Fruit fly (Drosophila melanogaster) whole organism, prepupa: Measurements from ENCODE around the gene CG34149.

Experiments
- Blimp-1 ChIP-seq: fragments of 200-800 bp; sonication (Bioruptor generic); optimal IDR thresholded peaks from 3 replicates; lab custom pipeline; 2017; ENCODE audit warnings: missing biosample characterization, missing genetic modification characterization, mild to moderate bottlenecking, moderate library complexity, missing genetic modification reagents
- CG11902 ChIP-seq: fragments of 200-800 bp; sonication (Bioruptor generic); optimal IDR thresholded peaks from 3 replicates; lab custom pipeline; 2016; ENCODE audit warnings: missing biosample characterization, missing genetic modification characterization
- CG15336 ChIP-seq: fragments of 200-800 bp; sonication (Bioruptor generic); IDR thresholded peaks from 2 replicates; pipeline ENCODE4 v1.3.6; 2022; ENCODE audit warnings: missing biosample characterization, missing genetic modification characterization
- CG16779 ChIP-seq: fragments of 200-800 bp; sonication (Bioruptor generic); optimal IDR thresholded peaks from 3 replicates; lab custom pipeline; 2017; ENCODE audit warnings: missing biosample characterization, mild to moderate bottlenecking, missing genetic modification characterization
- CG3032 ChIP-seq: fragments of 200-800 bp; optimal IDR thresholded peaks from 2 replicates; lab custom pipeline; 2019; ENCODE audit warnings: missing biosample characterization, mild to moderate bottlenecking, missing genetic modification characterization, moderate library complexity
- CG31627 ChIP-seq: fragments of 200-800 bp; sonication (Bioruptor generic); optimal IDR thresholded peaks from 3 replicates; lab custom pipeline; 2016; ENCODE audit warnings: missing biosample characterization, missing genetic modification characterization
- CG32006 ChIP-seq: fragments of 200-800 bp; sonication (Bioruptor generic); optimal IDR thresholded peaks from 3 replicates; lab custom pipeline; 2017; ENCODE audit warnings: missing biosample characterization, mild to moderate bottlenecking, missing genetic modification characterization
- CG34406 ChIP-seq: fragments of 200-800 bp; sonication (Bioruptor generic); optimal IDR thresholded peaks from 3 replicates; lab custom pipeline; 2016; ENCODE audit warnings: missing biosample characterization, missing genetic modification characterization
- CG4318 ChIP-seq: fragments of 200-800 bp; sonication (Bioruptor generic); optimal IDR thresholded peaks from 3 replicates; lab custom pipeline; 2017; ENCODE audit warnings: missing biosample characterization, mild to moderate bottlenecking, missing genetic modification characterization
- CG6276 ChIP-seq: fragments of 200-800 bp; sonication (Bioruptor generic); optimal IDR thresholded peaks from 2 replicates; lab custom pipeline; 2017; ENCODE audit warnings: missing biosample characterization, mild to moderate bottlenecking, missing genetic modification characterization
- CG6792 ChIP-seq: fragments of 200-800 bp; sonication (Bioruptor generic); optimal IDR thresholded peaks from 3 replicates; lab custom pipeline; 2016; ENCODE audit warnings: missing biosample characterization, missing genetic modification characterization
- CG6808 ChIP-seq: fragments of 200-800 bp; sonication (Bioruptor generic); optimal IDR thresholded peaks from 3 replicates; lab custom pipeline; 2017; ENCODE audit warnings: missing biosample characterization, missing genetic modification characterization, mild to moderate bottlenecking, moderate library complexity, missing genetic modification reagents
- CG6854 ChIP-seq: fragments of 200-800 bp; sonication (Bioruptor generic); optimal IDR thresholded peaks from 2 replicates; lab custom pipeline; 2017; ENCODE audit warnings: missing biosample characterization, mild to moderate bottlenecking, missing genetic modification characterization
- CG7368 ChIP-seq: fragments of 200-800 bp; sonication (Bioruptor generic); optimal IDR thresholded peaks from 3 replicates; lab custom pipeline; 2016; ENCODE audit warnings: missing biosample characterization, missing genetic modification characterization
- CG8119 ChIP-seq: fragments of 200-800 bp; sonication (Bioruptor generic); IDR thresholded peaks from 3 replicates; pipeline ENCODE4 v1.3.6; 2022; ENCODE audit warnings: missing biosample characterization, missing genetic modification characterization
- CG8632 ChIP-seq: fragments of 200-800 bp; sonication (Bioruptor generic); optimal IDR thresholded peaks from 3 replicates; lab custom pipeline; 2016; ENCODE audit warnings: missing biosample characterization, missing genetic modification characterization
- CG9139 ChIP-seq: fragments of 200-800 bp; sonication (Bioruptor generic); optimal IDR thresholded peaks from 3 replicates; lab custom pipeline; 2017; ENCODE audit warnings: missing biosample characterization, mild to moderate bottlenecking, missing genetic modification characterization
- Eip75B ChIP-seq: fragments of 200-800 bp; sonication (Bioruptor generic); optimal IDR thresholded peaks from 3 replicates; lab custom pipeline; 2016; ENCODE audit warnings: missing biosample characterization, missing genetic modification characterization
- Eip78C ChIP-seq: fragments of 200-800 bp; sonication (Bioruptor generic); peaks from one replicate; lab custom pipeline; 2016; ENCODE audit warnings: missing biosample characterization, missing genetic modification characterization
- Eip93F ChIP-seq: fragments of 200-800 bp; sonication (Bioruptor generic); optimal IDR thresholded peaks from 2 replicates; lab custom pipeline; 2016; ENCODE audit warnings: missing biosample characterization, mild to moderate bottlenecking, missing genetic modification characterization
- Ets21C ChIP-seq: fragments of 200-800 bp; sonication (Bioruptor generic); optimal IDR thresholded peaks from 3 replicates; lab custom pipeline; 2016; ENCODE audit warnings: missing biosample characterization, missing genetic modification characterization
- Gug ChIP-seq: fragments of 200-800 bp; sonication (Bioruptor generic); IDR thresholded peaks from 2 replicates; pipeline ENCODE4 v1.3.6; 2022; ENCODE audit warnings: missing biosample characterization, missing genetic modification characterization
- Hr38 ChIP-seq: sonication (Bioruptor generic); optimal IDR thresholded peaks from 2 replicates; lab custom pipeline; 2016; ENCODE audit warnings: missing biosample characterization, missing genetic modification characterization
- Lpt ChIP-seq: fragments of 200-800 bp; sonication (Bioruptor generic); optimal IDR thresholded peaks from 3 replicates; lab custom pipeline; 2016; ENCODE audit warnings: missing biosample characterization, missing genetic modification characterization
- Met ChIP-seq: fragments of 200-800 bp; sonication (Bioruptor generic); optimal IDR thresholded peaks from 3 replicates; lab custom pipeline; 2016; ENCODE audit warnings: missing biosample characterization, missing genetic modification characterization
- OdsH ChIP-seq: fragments of 200-800 bp; sonication (Bioruptor generic); optimal IDR thresholded peaks from 3 replicates; lab custom pipeline; 2016; ENCODE audit warnings: missing biosample characterization, missing genetic modification characterization
- Smox ChIP-seq: fragments of 200-800 bp; sonication (Bioruptor generic); optimal IDR thresholded peaks from 3 replicates; lab custom pipeline; 2016; ENCODE audit warnings: missing biosample characterization, missing genetic modification characterization
- Sox102F ChIP-seq: fragments of 200-800 bp; sonication (Bioruptor generic); optimal IDR thresholded peaks from 2 replicates; lab custom pipeline; 2016; ENCODE audit warnings: missing biosample characterization, mild to moderate bottlenecking, missing genetic modification characterization
- Sox15 ChIP-seq: fragments of 200-800 bp; sonication (Bioruptor generic); optimal IDR thresholded peaks from 3 replicates; lab custom pipeline; 2016; ENCODE audit warnings: missing biosample characterization, missing genetic modification characterization
- achi ChIP-seq: fragments of 200-800 bp; sonication (Bioruptor generic); optimal IDR thresholded peaks from 3 replicates; lab custom pipeline; 2016; ENCODE audit warnings: missing biosample characterization, missing genetic modification characterization
- cyc ChIP-seq: fragments of 200-800 bp; sonication (Bioruptor generic); optimal IDR thresholded peaks from 3 replicates; lab custom pipeline; 2016; ENCODE audit warnings: missing biosample characterization, missing genetic modification characterization
- dac ChIP-seq: fragments of 200-800 bp; sonication (Bioruptor generic); optimal IDR thresholded peaks from 2 replicates; lab custom pipeline; 2017; ENCODE audit warnings: missing biosample characterization, mild to moderate bottlenecking, missing genetic modification characterization
- eg ChIP-seq: fragments of 200-800 bp; sonication (Bioruptor generic); IDR thresholded peaks from 3 replicates; pipeline ENCODE4 v1.3.6; 2022; ENCODE audit warnings: missing biosample characterization, missing genetic modification characterization
- esn ChIP-seq: fragments of 200-800 bp; sonication (Bioruptor generic); optimal IDR thresholded peaks from 2 replicates; lab custom pipeline; 2016; ENCODE audit warnings: missing biosample characterization, mild to moderate bottlenecking, missing genetic modification characterization, moderate library complexity
- fd59A ChIP-seq: fragments of 200-800 bp; sonication (Bioruptor generic); optimal IDR thresholded peaks from 2 replicates; lab custom pipeline; 2017; ENCODE audit warnings: missing biosample characterization, mild to moderate bottlenecking, missing genetic modification characterization, missing genetic modification reagents
- fd85E ChIP-seq: fragments of 200-800 bp; sonication (Bioruptor generic); optimal IDR thresholded peaks from 3 replicates; lab custom pipeline; 2016; ENCODE audit warnings: missing biosample characterization, missing genetic modification characterization
- fkh ChIP-seq: fragments of 200-800 bp; sonication (Bioruptor generic); optimal IDR thresholded peaks from 3 replicates; lab custom pipeline; 2017; ENCODE audit warnings: missing biosample characterization, mild to moderate bottlenecking, missing genetic modification characterization, moderate library complexity
- lz ChIP-seq: fragments of 200-800 bp; sonication (Bioruptor generic); optimal IDR thresholded peaks from 3 replicates; lab custom pipeline; 2016; ENCODE audit warnings: missing biosample characterization, missing genetic modification characterization
- net ChIP-seq: fragments of 200-800 bp; sonication (Bioruptor generic); optimal IDR thresholded peaks from 3 replicates; lab custom pipeline; 2016; ENCODE audit warnings: missing biosample characterization, missing genetic modification characterization
- pdm3 ChIP-seq: fragments of 200-800 bp; sonication (Bioruptor generic); optimal IDR thresholded peaks from 3 replicates; lab custom pipeline; 2016; ENCODE audit warnings: missing biosample characterization, missing genetic modification characterization
- spab ChIP-seq: fragments of 200-800 bp; sonication (Bioruptor generic); optimal IDR thresholded peaks from 2 replicates; lab custom pipeline; 2017; ENCODE audit warnings: missing biosample characterization, mild to moderate bottlenecking, missing genetic modification characterization, missing genetic modification reagents
- ss ChIP-seq, 2 experiments: fragments of 200-800 bp; sonication (Bioruptor generic); optimal IDR thresholded peaks; 2 replicates in 1 of 2; 3 replicates in 1 of 2; lab custom pipeline; 2017 to 2018; ENCODE audit warnings: mild to moderate bottlenecking in 2 of 2, missing biosample characterization in 2 of 2, missing genetic modification characterization in 2 of 2, moderate library complexity in 1 of 2
- svp ChIP-seq: fragments of 200-800 bp; sonication (Bioruptor generic); peaks from one replicate; lab custom pipeline; 2016; ENCODE audit warnings: missing biosample characterization, missing genetic modification characterization
- topi ChIP-seq: fragments of 200-800 bp; sonication (Bioruptor generic); optimal IDR thresholded peaks from 3 replicates; lab custom pipeline; 2016; ENCODE audit warnings: missing biosample characterization, missing genetic modification characterization
- vri ChIP-seq: fragments of 200-800 bp; sonication (Bioruptor generic); optimal IDR thresholded peaks from 3 replicates; lab custom pipeline; 2016; ENCODE audit warnings: missing biosample characterization, mild to moderate bottlenecking, missing genetic modification characterization

Gene CG34149

DNA sequence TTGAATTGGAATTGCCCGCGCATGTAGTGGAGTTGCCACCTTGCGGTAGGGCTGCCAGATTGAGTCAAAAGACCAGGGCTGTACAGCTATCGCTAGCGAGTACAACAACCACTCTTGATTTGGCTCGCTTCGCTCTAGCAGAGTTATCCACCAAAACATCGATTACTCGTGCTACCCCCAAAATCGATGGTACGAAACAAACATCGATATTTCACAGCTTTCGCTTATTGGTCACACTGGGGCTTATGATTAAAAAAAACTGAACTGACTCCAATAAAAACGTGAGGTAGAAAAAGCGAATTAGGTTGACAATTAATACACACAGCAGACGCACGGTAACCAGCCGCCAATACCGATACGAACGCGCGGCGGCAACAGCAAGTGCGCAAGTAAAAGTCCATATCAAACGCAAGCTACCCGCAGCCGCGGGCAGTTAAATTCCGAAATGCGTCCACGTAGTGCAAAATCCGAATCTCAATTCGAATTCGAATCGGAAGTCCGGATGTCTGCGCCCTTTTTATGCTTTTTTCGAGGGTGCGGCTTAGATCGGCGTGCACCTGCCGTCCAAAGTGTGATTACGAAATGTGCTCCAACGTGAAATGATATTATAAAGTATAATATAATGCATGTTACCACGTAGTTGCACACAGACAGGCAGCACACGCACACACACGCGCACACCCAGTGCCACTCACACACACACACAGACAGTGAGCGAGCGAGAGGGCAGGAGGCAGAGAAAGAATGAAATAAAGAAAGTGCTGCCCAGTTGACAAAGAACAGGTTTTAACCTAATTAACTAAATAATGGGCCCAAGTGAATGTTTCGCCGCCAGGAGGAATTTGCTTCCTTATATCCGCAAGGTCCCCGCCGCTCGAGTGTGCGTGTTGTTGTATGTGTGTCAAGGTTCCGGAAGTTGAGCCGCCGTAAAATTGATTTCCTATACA is 23.2 kb upstream of the CG34149 start, which contains the start of gene Sar1 (continued):
- no peak for TF ChIP-seq CG15336 (GFP tag; lab: Robert Waterston, UW)
- TF ChIP-seq CG6276 (GFP tag; lab: Kevin White, UChicago), result peak; percentile 41

DNA sequence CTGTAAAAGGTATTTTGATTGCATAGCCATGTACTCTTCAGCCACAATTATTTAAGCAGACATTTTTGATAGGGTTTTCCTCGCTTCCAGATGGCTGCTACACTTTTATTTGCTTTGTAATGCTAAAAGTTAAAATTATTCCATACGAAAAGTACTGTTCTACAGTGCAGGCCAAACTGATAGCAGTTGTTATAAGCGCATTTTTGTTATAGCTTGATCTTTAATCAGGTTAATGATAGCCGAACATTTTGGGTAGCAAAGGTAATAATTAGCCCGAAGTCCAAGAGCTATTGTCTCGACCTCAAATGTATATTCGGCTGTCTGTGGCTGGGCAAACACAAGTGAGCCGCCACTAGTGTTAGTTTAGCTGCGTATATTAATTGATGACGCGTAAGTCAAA is 22.0 kb upstream of the CG34149 start:
- TF ChIP-seq esn (GFP tag; lab: Kevin White, UChicago), result no peak
- no peak for TF ChIP-seq fd85E
- TF ChIP-seq CG4318 (GFP tag; lab: Kevin White, UChicago), result no peak
- TF ChIP-seq Smox (GFP tag; lab: Kevin White, UChicago), result no peak
- peak; percentile 43 for TF ChIP-seq fkh (GFP tag; lab: Kevin White, UChicago)

DNA sequence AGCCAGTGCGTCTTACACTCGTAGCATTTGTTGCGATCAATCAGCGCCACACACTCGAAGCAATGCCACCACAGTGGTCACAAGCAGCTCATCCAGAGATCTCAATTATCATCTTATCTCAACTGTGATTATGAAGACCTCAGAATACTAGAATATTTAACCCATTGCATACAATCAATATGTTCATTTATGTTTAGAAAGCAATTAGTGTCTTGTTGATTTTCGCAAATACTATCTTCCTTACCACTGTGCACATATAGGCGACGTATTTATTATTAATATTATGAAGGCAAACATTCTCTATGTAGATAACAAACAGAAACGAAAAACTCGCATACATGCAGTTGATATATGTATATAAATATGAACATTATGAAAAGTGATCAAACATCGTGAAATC is 21.1 kb upstream of the CG34149 start:
- TF ChIP-seq svp (GFP tag; lab: Kevin White, UChicago), result peak; percentile 96
- peak; percentile 53 for TF ChIP-seq fd59A (GFP tag; lab: Kevin White, UChicago)
- peak; percentile 70 for TF ChIP-seq Lpt (GFP tag; lab: Kevin White, UChicago)
- TF ChIP-seq cyc (GFP tag; lab: Kevin White, UChicago), result peak; percentile 64
- no peak for TF ChIP-seq Eip93F
- TF ChIP-seq achi (GFP tag; lab: Kevin White, UChicago), result peak; percentile 79
- TF ChIP-seq CG6854 (GFP tag; lab: Kevin White, UChicago), result no peak
- peak; percentile 87 for TF ChIP-seq CG8119 (GFP tag; lab: Robert Waterston, UW)
- no peak for TF ChIP-seq Hr38 (GFP tag; lab: Kevin White, UChicago)
- peak; percentile 53 for TF ChIP-seq Ets21C (GFP tag; lab: Kevin White, UChicago)
- TF ChIP-seq CG34406 (GFP tag; lab: Kevin White, UChicago), result peak; percentile 76
- peak; percentile 63 for TF ChIP-seq CG11902 (GFP tag; lab: Kevin White, UChicago)
- peak; percentile 88 for TF ChIP-seq CG15336 (GFP tag; lab: Robert Waterston, UW)
- TF ChIP-seq pdm3 (GFP tag; lab: Kevin White, UChicago), result peak; percentile 90
- no peak for TF ChIP-seq CG9139 (GFP tag; lab: Kevin White, UChicago)
- peak; percentile 72 for TF ChIP-seq fkh (GFP tag; lab: Kevin White, UChicago)
- peak; percentile 94 for TF ChIP-seq eg (GFP tag; lab: Robert Waterston, UW)
- peak; percentile 71 for TF ChIP-seq CG3032
- no peak for TF ChIP-seq dac (GFP tag; lab: Kevin White, UChicago)
- peak; percentile 86 for TF ChIP-seq net
- peak; percentile 90 for TF ChIP-seq Gug (GFP tag; lab: Robert Waterston, UW)
- peak; percentile 81 for TF ChIP-seq CG7368
- peak; percentile 79 for TF ChIP-seq CG8632 (GFP tag; lab: Kevin White, UChicago)
- TF ChIP-seq lz (GFP tag; lab: Kevin White, UChicago), result peak; percentile 62
- TF ChIP-seq vri, result peak; percentile 82
- TF ChIP-seq CG6276 (GFP tag; lab: Kevin White, UChicago), result peak; percentile 82
- TF ChIP-seq CG6808 (GFP tag; lab: Kevin White, UChicago), result peak; percentile 72
- peak; percentile 81 for TF ChIP-seq Smox (GFP tag; lab: Kevin White, UChicago)
- TF ChIP-seq Sox102F (GFP tag; lab: Kevin White, UChicago), result peak; percentile 77
- peak; percentile 84 for TF ChIP-seq CG32006 (GFP tag; lab: Kevin White, UChicago)
- peak; percentile 34 to 68 for TF ChIP-seq ss (GFP tag; optimal IDR thresholded peaks at IDR 0.05; lab: Kevin White, UChicago)
- TF ChIP-seq Sox15 (GFP tag; lab: Kevin White, UChicago), result peak; percentile 71
- peak; percentile 78 for TF ChIP-seq spab (GFP tag; lab: Kevin White, UChicago)
- no peak for TF ChIP-seq Blimp-1 (GFP tag; lab: Kevin White, UChicago)
- TF ChIP-seq CG6792 (GFP tag; lab: Kevin White, UChicago), result peak; percentile 79
- peak; percentile 68 for TF ChIP-seq CG31627 (GFP tag; lab: Kevin White, UChicago)
- peak; percentile 77 for TF ChIP-seq Met (GFP tag; lab: Kevin White, UChicago)
- TF ChIP-seq fd85E, result peak; percentile 20
- peak; percentile 88 for TF ChIP-seq OdsH (GFP tag; lab: Kevin White, UChicago)
- peak; percentile 75 for TF ChIP-seq Eip75B (GFP tag; lab: Kevin White, UChicago)
- peak; percentile 36 for TF ChIP-seq CG16779
- peak; percentile 97 for TF ChIP-seq Eip78C (GFP tag; lab: Kevin White, UChicago)
- TF ChIP-seq topi (GFP tag; lab: Kevin White, UChicago), result peak; percentile 80
